Worm (Caenorhabditis elegans): ENCODE measurements around the gene sre-33.

sre-33 gene

DNA sequence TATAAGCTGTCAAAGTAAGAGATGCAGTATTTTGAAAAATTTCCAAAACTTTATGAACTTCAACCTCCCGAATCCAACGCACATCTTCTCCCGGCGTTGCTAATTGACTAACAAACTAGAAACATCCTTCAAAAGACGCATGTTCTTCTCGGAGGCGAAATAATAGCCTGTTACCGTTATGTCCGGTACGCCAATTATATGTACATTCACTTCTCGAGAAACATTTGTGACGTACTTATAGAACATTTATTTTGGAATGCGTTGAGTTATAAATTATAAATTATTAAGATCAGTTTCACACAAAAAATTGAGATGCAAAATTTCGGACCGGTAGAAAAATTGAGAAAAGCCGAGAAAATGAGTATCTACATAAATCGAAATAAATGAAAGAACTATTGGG lies 43.9 kb downstream of the sre-33 start, which contains the start of gene T21B4.3:
Gene T21B4.3 (minus strand): TSS at position 101 of the 400 bp plus-strand sequence.
- TF ChIP-seq F33H1.4 (GFP tag; IDR thresholded peaks at IDR 0.05), result no peak
- no peak for TF ChIP-seq snpc-1.3 (tag; optimal IDR thresholded peaks at IDR 0.05; ENCODE audit: insufficient read depth)
- TF ChIP-seq nfyb-1 (GFP tag; IDR thresholded peaks at IDR 0.05), result no peak

DNA sequence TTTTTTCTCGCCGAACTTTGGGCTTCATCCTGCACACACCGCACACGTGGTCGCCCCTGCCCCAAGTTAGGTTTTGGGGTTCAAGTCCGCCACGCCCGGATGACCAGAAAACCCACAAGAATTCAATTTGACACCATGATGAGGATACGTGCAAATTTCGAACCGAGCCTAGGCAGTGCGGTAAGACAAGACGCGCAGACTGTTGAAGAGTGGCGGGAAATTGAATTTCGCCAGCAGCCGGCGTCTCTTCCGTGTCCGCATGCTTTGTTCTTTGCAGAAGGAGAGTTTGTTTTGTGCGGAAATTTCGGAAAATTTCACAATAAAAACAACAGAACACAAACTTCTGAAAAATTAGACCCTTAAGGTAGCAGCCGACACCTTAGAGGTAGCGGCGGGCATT lies 46.9 kb downstream of the sre-33 start:
- TF ChIP-seq snpc-1.1 (tag; optimal IDR thresholded peaks at IDR 0.05; ENCODE audit: insufficient read depth) (no peak), ama-1 (optimal IDR thresholded peaks at IDR 0.05) (no peak), ama-1 (GFP tag; optimal IDR thresholded peaks at IDR 0.05) (no peak), F33H1.4 (GFP tag; IDR thresholded peaks at IDR 0.05) (no peak), Y56A3A.18 (GFP tag; IDR thresholded peaks at IDR 0.05) (no peak), zfh-2 (GFP tag; conservative IDR thresholded peaks at IDR 0.05) (peak; percentile 42; the same call in 1 of the 2 replicates), T07F8.4 (tag; optimal IDR thresholded peaks at IDR 0.05) (no peak)

DNA sequence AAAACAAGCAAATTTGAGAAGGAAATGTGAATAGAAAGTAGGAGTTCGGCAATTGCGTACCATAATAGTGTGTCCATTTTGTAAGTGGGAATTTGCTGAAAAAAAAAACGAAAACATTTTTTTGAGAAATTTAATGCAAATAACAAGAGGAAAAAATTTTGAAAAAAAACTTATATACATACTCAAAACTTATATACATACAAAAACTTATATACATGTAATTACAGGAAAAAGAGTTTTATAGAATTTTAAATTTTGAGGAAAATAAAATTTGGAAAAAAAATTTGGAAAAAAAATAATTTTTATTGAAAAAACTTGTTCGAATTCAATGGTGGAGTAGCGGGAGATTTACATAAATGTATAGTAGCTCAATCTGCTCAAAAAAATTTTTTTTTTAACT lies 49.7 kb downstream of the sre-33 start, which contains the start of gene ador-1:
Gene ador-1 (minus strand): TSS at position 101 of the 400 bp plus-strand sequence.
- no peak for TF ChIP-seq bed-1 (GFP tag; IDR thresholded peaks at IDR 0.05)
- no peak for TF ChIP-seq ama-1 (optimal IDR thresholded peaks at IDR 0.05)
- TF ChIP-seq ama-1 (GFP tag; optimal IDR thresholded peaks at IDR 0.05), result no peak
- TF ChIP-seq snpc-4 (GFP tag; optimal IDR thresholded peaks at IDR 0.05), result no peak
- no peak for TF ChIP-seq snpc-4 (tag; optimal IDR thresholded peaks at IDR 0.05)
- TF ChIP-seq zfh-2 (GFP tag; conservative IDR thresholded peaks at IDR 0.05), result no peak
- TF ChIP-seq cebp-2 (GFP tag; IDR thresholded peaks at IDR 0.05), result no peak
- TF ChIP-seq lsl-1 (GFP tag; optimal IDR thresholded peaks at IDR 0.05), result no peak
- TF ChIP-seq repo-1 (tag; optimal IDR thresholded peaks at IDR 0.05), result no peak
- TF ChIP-seq nfyb-1 (GFP tag; IDR thresholded peaks at IDR 0.05), result no peak
- TF ChIP-seq madf-10 (tag; optimal IDR thresholded peaks at IDR 0.05), result no peak
- TF ChIP-seq efl-1 (GFP tag; optimal IDR thresholded peaks at IDR 0.05), result no peak
- no peak for TF ChIP-seq lin-35 (GFP tag; optimal IDR thresholded peaks at IDR 0.05)
- TF ChIP-seq Y95B8A.8 (GFP tag; IDR thresholded peaks at IDR 0.05), result no peak
- no peak for TF ChIP-seq sptf-2 (GFP tag; optimal IDR thresholded peaks at IDR 0.05)
- TF ChIP-seq sea-2 (GFP tag; IDR thresholded peaks at IDR 0.05), result no peak
- TF ChIP-seq Y56A3A.18 (GFP tag; IDR thresholded peaks at IDR 0.05), result no peak
- no peak for TF ChIP-seq unc-62 (GFP tag; optimal IDR thresholded peaks at IDR 0.05)
- no peak for TF ChIP-seq hrde-1 (tag; optimal IDR thresholded peaks at IDR 0.05; ENCODE audit: borderline replicate concordance)
- no peak for TF ChIP-seq aptf-3 (GFP tag; IDR thresholded peaks at IDR 0.05)
- TF ChIP-seq madf-6 (GFP tag; IDR thresholded peaks at IDR 0.05), result no peak
- TF ChIP-seq unc-130 (GFP tag; optimal IDR thresholded peaks at IDR 0.05), result no peak

Measured in whole organism, young adult.